Worm (Caenorhabditis elegans): ENCODE data around the gene kreg-1.

Gene kreg-1

ce11 chrX:8752546-8752945 lies 43.0 kb downstream of the kreg-1 start:
- no peak for TF ChIP-seq gmeb-1 (tag; optimal IDR thresholded peaks at IDR 0.05)
- peak; percentile 52 for TF ChIP-seq blmp-1 (tag; optimal IDR thresholded peaks at IDR 0.05; ENCODE audit: insufficient read depth)
- TF ChIP-seq sma-3 (GFP tag; optimal IDR thresholded peaks at IDR 0.05): peak; percentile 42
- no peak for TF ChIP-seq zag-1 (tag; optimal IDR thresholded peaks at IDR 0.05)
- TF ChIP-seq nhr-129 (tag; optimal IDR thresholded peaks at IDR 0.05): peak; percentile 19
- peak; percentile 63 for TF ChIP-seq nhr-21 (tag; optimal IDR thresholded peaks at IDR 0.05)
- peak; percentile 97 for TF ChIP-seq sma-9 (GFP tag; optimal IDR thresholded peaks at IDR 0.05)
- no peak for TF ChIP-seq sma-9 (tag; optimal IDR thresholded peaks at IDR 0.05)
- TF ChIP-seq sem-4 (tag; optimal IDR thresholded peaks at IDR 0.05): no peak
- no peak for TF ChIP-seq elt-3 (tag; optimal IDR thresholded peaks at IDR 0.05)
- TF ChIP-seq mdl-1 (tag; optimal IDR thresholded peaks at IDR 0.05): peak; percentile 36 to 60
- TF ChIP-seq egl-27 (tag; optimal IDR thresholded peaks at IDR 0.05): peak; percentile 10
- peak; percentile 33 for TF ChIP-seq crh-2 (tag; optimal IDR thresholded peaks at IDR 0.05)

- TF ChIP-seq alr-1 (tag; optimal IDR thresholded peaks at IDR 0.05) (no peak), nhr-21 (tag; optimal IDR thresholded peaks at IDR 0.05) (peak; percentile 45), ZK546.5 (tag; optimal IDR thresholded peaks at IDR 0.05) (no peak), nhr-129 (tag; optimal IDR thresholded peaks at IDR 0.05) (no peak)
Observed at ce11 chrX:8754285-8754795, 44.8 kb downstream of the kreg-1 start.

ce11 chrX:8755987-8756386 lies 46.4 kb downstream of the kreg-1 start:
- peak; percentile 5 for TF ChIP-seq crh-2 (tag; optimal IDR thresholded peaks at IDR 0.05)
- no peak for TF ChIP-seq egl-27 (tag; optimal IDR thresholded peaks at IDR 0.05)
- TF ChIP-seq sma-9 (GFP tag; optimal IDR thresholded peaks at IDR 0.05): peak; percentile 51
- no peak for TF ChIP-seq sma-9 (tag; optimal IDR thresholded peaks at IDR 0.05)
